Worm (Caenorhabditis elegans): ENCODE data around the gene T24E12.6.
A peak's percentile ranks its signal among the peaks of the same experiment; 100 is the strongest.

T24E12.6 gene

DNA sequence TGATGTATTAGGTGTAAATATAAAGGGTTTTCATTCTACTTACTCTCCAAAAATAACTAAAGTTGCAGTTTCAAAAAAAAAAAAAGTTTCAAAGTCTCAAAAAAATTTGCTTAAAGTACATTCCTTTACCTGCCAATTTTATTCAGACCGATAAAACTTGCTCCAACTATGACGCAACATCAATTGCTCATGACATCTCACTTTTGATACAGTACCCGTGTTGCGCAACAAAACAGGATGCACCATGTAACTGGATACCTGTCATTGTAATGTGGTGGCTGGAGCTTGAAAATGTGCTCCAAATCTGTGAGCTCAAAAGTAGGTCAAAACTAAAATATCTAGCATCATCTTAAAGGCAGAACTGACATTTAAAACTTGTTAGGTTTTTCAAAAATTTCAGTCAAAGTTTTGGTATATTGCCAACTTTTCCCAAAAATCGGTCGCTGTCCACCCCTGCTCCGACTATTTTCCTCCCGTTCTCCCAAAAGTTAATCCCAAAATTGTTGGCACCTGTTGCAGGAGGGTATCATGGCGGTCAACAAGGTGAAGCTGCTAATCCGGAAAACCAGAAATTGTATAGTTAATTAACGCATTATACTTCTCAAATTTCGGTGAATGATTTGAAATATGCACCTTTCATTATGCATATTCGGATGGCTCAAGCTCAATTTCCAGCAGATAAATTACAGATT, 21.0 kb upstream of the T24E12.6 start, which contains the start of gene T24E12.2:
TSS of gene T24E12.2 (plus strand) at position 642 of the 692 bp plus-strand sequence.
- no peak for TF ChIP-seq fos-1 (tag; optimal IDR thresholded peaks at IDR 0.05)
- no peak for TF ChIP-seq lin-14 (GFP tag; optimal IDR thresholded peaks at IDR 0.05)

DNA sequence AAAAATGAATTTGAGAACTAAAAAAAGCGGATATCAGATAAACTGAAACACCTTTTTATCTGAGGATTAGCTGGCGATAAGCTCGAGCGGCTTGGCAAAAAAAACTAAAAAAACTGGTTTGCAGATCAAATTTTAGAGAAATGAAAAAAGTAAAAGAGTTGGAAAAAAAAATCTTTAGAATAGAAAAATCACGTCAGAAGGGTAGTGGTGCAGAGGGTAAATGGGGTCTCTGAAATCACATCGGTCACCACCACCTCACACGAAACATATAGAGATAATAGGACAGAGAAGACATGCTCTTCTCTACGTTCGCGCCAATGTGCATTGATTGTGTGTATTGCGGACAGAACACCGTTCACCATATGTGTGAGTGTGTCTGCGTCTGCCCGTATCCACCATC, 19.7 kb upstream of the T24E12.6 start:
- no peak for TF ChIP-seq efl-1 (optimal IDR thresholded peaks at IDR 0.05)
- peak in 1 of 2 experiments; percentile 67 for TF ChIP-seq efl-1 (GFP tag; optimal IDR thresholded peaks at IDR 0.05 in 1 of 2)
- TF ChIP-seq ztf-4 (tag; optimal IDR thresholded peaks at IDR 0.05), result no peak

DNA sequence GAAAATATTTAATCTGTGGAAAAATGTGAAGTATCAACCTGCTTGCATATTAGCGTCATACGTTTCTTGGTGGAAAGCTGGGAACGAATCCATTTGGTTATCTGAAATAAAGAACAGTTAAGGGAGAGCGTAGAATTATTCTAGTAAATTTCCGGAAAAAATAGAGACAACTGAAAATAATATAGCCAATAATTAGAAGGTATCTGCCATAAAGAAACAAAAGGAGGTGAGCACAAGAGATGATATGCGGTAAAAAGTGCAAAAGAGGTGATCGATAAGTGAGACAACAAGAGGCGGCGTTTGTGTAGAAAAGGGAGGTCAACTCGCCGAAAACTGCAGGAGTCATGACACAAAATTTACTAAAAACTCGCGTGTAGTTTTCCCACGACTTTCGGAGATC, 18.0 kb upstream of the T24E12.6 start, which contains the start of gene T24E12.11:
TSS of gene T24E12.11 (minus strand) at position 101 of the 400 bp plus-strand sequence.
- TF ChIP-seq pag-3 (tag; optimal IDR thresholded peaks at IDR 0.05; ENCODE audit: borderline replicate concordance, insufficient read depth), result no peak
- no peak for TF ChIP-seq ceh-90 (tag; optimal IDR thresholded peaks at IDR 0.05)
- no peak for TF ChIP-seq C16A3.4 (tag; optimal IDR thresholded peaks at IDR 0.05)
- TF ChIP-seq unc-86 (tag; optimal IDR thresholded peaks at IDR 0.05), result no peak
- no peak for TF ChIP-seq skn-1 (tag; optimal IDR thresholded peaks at IDR 0.05)
- TF ChIP-seq unc-62 (GFP tag; optimal IDR thresholded peaks at IDR 0.05), result no peak
- TF ChIP-seq ceh-63 (GFP tag; optimal IDR thresholded peaks at IDR 0.05), result no peak
- TF ChIP-seq alr-1 (tag; optimal IDR thresholded peaks at IDR 0.05; ENCODE audit: borderline replicate concordance), result no peak
- no peak for TF ChIP-seq jun-1 (tag; optimal IDR thresholded peaks at IDR 0.05)
- TF ChIP-seq sox-4 (tag; optimal IDR thresholded peaks at IDR 0.05), result no peak
- no peak for TF ChIP-seq xbp-1 (tag; optimal IDR thresholded peaks at IDR 0.05)

DNA sequence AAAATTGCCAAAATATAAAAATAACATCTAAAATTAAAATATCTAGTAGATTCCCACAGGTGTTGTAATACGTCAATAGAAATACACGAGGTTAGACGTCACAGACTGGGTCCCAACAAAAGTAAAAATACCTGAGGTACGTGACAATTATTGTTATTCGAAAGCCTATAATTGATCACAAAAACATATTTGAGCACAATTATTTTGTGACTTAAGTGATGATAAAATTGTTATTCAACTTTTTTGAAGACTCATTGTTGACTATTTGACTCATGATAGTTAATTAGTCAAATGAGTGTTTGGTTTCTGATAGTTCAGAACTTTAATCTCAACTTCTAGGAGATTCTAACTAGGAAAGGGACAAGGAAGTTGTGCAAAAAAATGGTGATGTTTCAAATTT, 16.3 kb upstream of the T24E12.6 start:
- TF ChIP-seq xbp-1 (tag; optimal IDR thresholded peaks at IDR 0.05), result no peak
- peak; percentile 79 for TF ChIP-seq ceh-8 (GFP tag; optimal IDR thresholded peaks at IDR 0.05)
- TF ChIP-seq nhr-71 (tag; optimal IDR thresholded peaks at IDR 0.05), result peak; percentile 35
- TF ChIP-seq nhr-19 (GFP tag; conservative IDR thresholded peaks at IDR 0.05), result no peak
- no peak for TF ChIP-seq unc-62 (GFP tag; optimal IDR thresholded peaks at IDR 0.05)
- TF ChIP-seq ets-5 (GFP tag; IDR thresholded peaks at IDR 0.05), result no peak
- TF ChIP-seq nhr-47 (tag; optimal IDR thresholded peaks at IDR 0.05), result peak; percentile 1
- no peak for TF ChIP-seq nhr-90 (tag; optimal IDR thresholded peaks at IDR 0.05; ENCODE audit: poor library complexity)
- TF ChIP-seq fkh-10 (GFP tag; optimal IDR thresholded peaks at IDR 0.05), result peak; percentile 36
- no peak for TF ChIP-seq lsy-2 (tag; optimal IDR thresholded peaks at IDR 0.05)
- TF ChIP-seq fkh-8 (tag; optimal IDR thresholded peaks at IDR 0.05), result peak; percentile 51
- no peak for TF ChIP-seq lin-14 (GFP tag; optimal IDR thresholded peaks at IDR 0.05)
- no peak for TF ChIP-seq nhr-11 (tag; optimal IDR thresholded peaks at IDR 0.05)
- no peak for TF ChIP-seq ztf-4 (tag; optimal IDR thresholded peaks at IDR 0.05)
- no peak for TF ChIP-seq alr-1 (tag; optimal IDR thresholded peaks at IDR 0.05; ENCODE audit: borderline replicate concordance)

DNA sequence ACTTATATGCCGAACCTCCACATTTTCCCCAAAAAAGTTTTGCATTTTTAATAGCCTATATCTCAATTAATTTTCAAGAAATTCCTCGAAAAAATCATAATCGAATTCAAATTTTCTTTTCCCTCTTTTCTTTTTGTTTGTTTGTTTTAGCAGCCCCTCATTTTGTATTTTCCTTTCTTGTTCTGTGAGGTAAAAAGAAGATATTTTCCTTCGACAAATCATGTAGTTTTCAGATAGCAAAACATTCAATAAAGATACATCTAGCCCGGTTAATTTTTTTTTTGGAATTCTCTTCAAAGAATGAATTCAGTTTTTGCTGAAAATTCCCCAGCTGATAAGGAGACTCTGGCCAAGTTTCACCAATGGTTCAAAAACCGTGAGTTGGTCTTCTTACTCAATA, 14.2 kb upstream of the T24E12.6 start, which contains the start of gene T24E12.3:
TSS of gene T24E12.3 (plus strand) at position 301 of the 400 bp plus-strand sequence.
- TF ChIP-seq tbx-2 (tag; optimal IDR thresholded peaks at IDR 0.05) (no peak), ces-1 (GFP tag; optimal IDR thresholded peaks at IDR 0.05) (no peak), nhr-90 (tag; optimal IDR thresholded peaks at IDR 0.05; ENCODE audit: poor library complexity) (no peak), unc-86 (tag; optimal IDR thresholded peaks at IDR 0.05) (no peak), mdl-1 (tag; optimal IDR thresholded peaks at IDR 0.05) (no peak), rnt-1 (tag; optimal IDR thresholded peaks at IDR 0.05) (no peak), pax-3 (tag; optimal IDR thresholded peaks at IDR 0.05) (no peak), nhr-84 (tag; optimal IDR thresholded peaks at IDR 0.05) (no peak), snu-23 (GFP tag; optimal IDR thresholded peaks at IDR 0.05) (no peak), isw-1 (GFP tag; IDR thresholded peaks at IDR 0.05) (no peak)

Data from whole organism, L1 larva.